Worm (Caenorhabditis elegans) whole organism, L3 larva: ENCODE results near the gene sip-1.

Experiments
- R02D3.7 ChIP-seq: fragments of 150-350 bp; optimal IDR thresholded peaks from 2 replicates; lab custom pipeline; 2014; ENCODE audit warnings: missing biosample characterization, missing genetic modification characterization
- egl-27 ChIP-seq: sonication (generic microtip); optimal IDR thresholded peaks from 4 replicates; lab custom pipeline; 2017; ENCODE audit warnings: missing biosample characterization, missing genetic modification reagents, missing genetic modification characterization
- egl-5 ChIP-seq: fragments of 150-350 bp; optimal IDR thresholded peaks from 2 replicates; lab custom pipeline; 2017; ENCODE audit warnings: missing biosample characterization, missing genetic modification reagents, missing genetic modification characterization, inconsistent platforms
- elt-3 ChIP-seq, 3 experiments: fragments of 150-350 bp in 1 of 3; sonication (generic microtip) in 2 of 3; optimal IDR thresholded peaks; 2 replicates in 2 of 3; 4 replicates in 1 of 3; lab custom pipeline; 2014 to 2017; ENCODE audit warnings: missing biosample characterization in 3 of 3, missing genetic modification characterization in 3 of 3
- lin-39 ChIP-seq: fragments of 150-350 bp; optimal IDR thresholded peaks from 2 replicates; lab custom pipeline; 2018; ENCODE audit warnings: missing biosample characterization, missing genetic modification reagents, missing genetic modification characterization
- nhr-237 ChIP-seq: fragments of 150-350 bp; optimal IDR thresholded peaks from 2 replicates; lab custom pipeline; 2014; ENCODE audit warnings: missing biosample characterization, missing genetic modification characterization
- nhr-28 ChIP-seq: fragments of 150-350 bp; optimal IDR thresholded peaks from 2 replicates; lab custom pipeline; 2014; ENCODE audit warnings: missing biosample characterization, missing genetic modification characterization
- nhr-76 ChIP-seq: fragments of 150-350 bp; sonication (generic microtip); optimal IDR thresholded peaks from 5 replicates; lab custom pipeline; 2014; ENCODE audit warnings: missing biosample characterization, missing genetic modification characterization
- ztf-4 ChIP-seq: fragments of 150-350 bp; optimal IDR thresholded peaks from 2 replicates; lab custom pipeline; 2014; ENCODE audit warnings: missing biosample characterization, missing genetic modification characterization

- TF ChIP-seq egl-5 (tag; lab: Kevin White, UChicago) (no peak), lin-39 (no peak), R02D3.7 (tag; lab: Kevin White, UChicago) (no peak), egl-27 (tag; lab: Kevin White, UChicago) (no peak), ztf-4 (tag; lab: Kevin White, UChicago) (no peak), nhr-28 (tag; lab: Kevin White, UChicago) (no peak), elt-3 (tag; optimal IDR thresholded peaks at IDR 0.05; lab: Kevin White, UChicago) (no peak), nhr-237 (tag; lab: Kevin White, UChicago) (no peak), nhr-76 (tag; lab: Kevin White, UChicago) (no peak)
Observed at ce11 chrIII:10519615-10520014, 13.0 kb upstream of the sip-1 start.
